Fruit fly (Drosophila melanogaster): ENCODE measurements around the gene Atet.

The Atet gene

dm6 chr2L:4382522-4382921, 48.8 kb downstream of the Atet start, which contains the start of gene CG17612 (continued):
- TF ChIP-seq fd96Cb (tag; optimal IDR thresholded peaks at IDR 0.05) (no peak), CG10654 (GFP tag; optimal IDR thresholded peaks at IDR 0.05) (no peak), CG7928 (GFP tag; optimal IDR thresholded peaks at IDR 0.05) (peak; percentile 91), CG8388 (GFP tag; optimal IDR thresholded peaks at IDR 0.05) (no peak), chif (GFP tag; optimal IDR thresholded peaks at IDR 0.05) (no peak), CG1602 (GFP tag; optimal IDR thresholded peaks at IDR 0.05) (no peak), trh (GFP tag; optimal IDR thresholded peaks at IDR 0.05) (no peak), CG14667 (GFP tag; IDR thresholded peaks at IDR 0.05) (no peak), CG13424 (tag; optimal IDR thresholded peaks at IDR 0.05) (no peak), lilli (GFP tag; optimal IDR thresholded peaks at IDR 0.05) (no peak), Xrp1 (GFP tag; IDR thresholded peaks at IDR 0.05) (no peak), ci (GFP tag; IDR thresholded peaks at IDR 0.05) (no peak), nerfin-1 (tag; optimal IDR thresholded peaks at IDR 0.05) (no peak), row (GFP tag; IDR thresholded peaks at IDR 0.05) (no peak), E2f1 (GFP tag; IDR thresholded peaks at IDR 0.05) (no peak), mirr (GFP tag; optimal IDR thresholded peaks at IDR 0.05) (no peak), CG2875 (GFP tag; optimal IDR thresholded peaks at IDR 0.05) (no peak), ac (GFP tag; optimal IDR thresholded peaks at IDR 0.05) (no peak), Scr (GFP tag; IDR thresholded peaks at IDR 0.05; ENCODE audit: partially characterized antibody) (peak; percentile 67), GATAe (GFP tag; conservative IDR thresholded peaks at IDR 0.05) (no peak), CG6854 (GFP tag; optimal IDR thresholded peaks at IDR 0.05) (no peak), Nf-YB (GFP tag; optimal IDR thresholded peaks at IDR 0.05) (no peak), CG4360 (GFP tag; IDR thresholded peaks at IDR 0.05) (no peak), CG12659 (GFP tag; optimal IDR thresholded peaks at IDR 0.05) (no peak), CG14441 (GFP tag; IDR thresholded peaks at IDR 0.05) (no peak), kay (GFP tag; optimal IDR thresholded peaks at IDR 0.05) (no peak), seq (GFP tag; IDR thresholded peaks at IDR 0.05) (no peak), Xbp1 (GFP tag; optimal IDR thresholded peaks at IDR 0.05) (no peak), dpn (GFP tag; optimal IDR thresholded peaks at IDR 0.05) (no peak), ham (GFP tag; IDR thresholded peaks at IDR 0.05) (no peak), HmgD (GFP tag; optimal IDR thresholded peaks at IDR 0.05) (no peak), CG9215 (GFP tag; IDR thresholded peaks at IDR 0.05) (no peak), repo (GFP tag; optimal IDR thresholded peaks at IDR 0.05) (no peak), Dref (GFP tag; IDR thresholded peaks at IDR 0.05) (peak; percentile 85), zen2 (GFP tag; IDR thresholded peaks at IDR 0.05; ENCODE audit: partially characterized antibody) (peak; percentile 67; the same call in 2 of the 3 replicates), Lhr (GFP tag; optimal IDR thresholded peaks at IDR 0.05) (no peak), schlank (tag; optimal IDR thresholded peaks at IDR 0.05) (no peak), Aef1 (GFP tag; IDR thresholded peaks at IDR 0.05) (no peak), CG11723 (GFP tag; optimal IDR thresholded peaks at IDR 0.05) (no peak), Lim3 (GFP tag; IDR thresholded peaks at IDR 0.05) (no peak), Deaf1 (tag; optimal IDR thresholded peaks at IDR 0.05) (no peak), br (optimal IDR thresholded peaks at IDR 0.05) (no peak), sug (tag; optimal IDR thresholded peaks at IDR 0.05) (no peak), CG6654 (GFP tag; optimal IDR thresholded peaks at IDR 0.05) (no peak), CG11695 (GFP tag; IDR thresholded peaks at IDR 0.05) (no peak), tap (tag; optimal IDR thresholded peaks at IDR 0.05) (no peak), dmrt99B (tag; optimal IDR thresholded peaks at IDR 0.05) (no peak), esg (GFP tag; conservative IDR thresholded peaks at IDR 0.05) (no peak), exex (tag; optimal IDR thresholded peaks at IDR 0.05) (no peak), Bteb2 (GFP tag; optimal IDR thresholded peaks at IDR 0.05) (no peak), ssp (GFP tag; IDR thresholded peaks at IDR 0.05) (no peak), jumu (GFP tag; optimal IDR thresholded peaks at IDR 0.05) (no peak), MTF-1 (GFP tag; optimal IDR thresholded peaks at IDR 0.05; ENCODE audit: borderline replicate concordance) (no peak)

Data from whole organism, embryonic.